Worm (Caenorhabditis elegans): ENCODE data around the gene pycr-1.

DNA sequence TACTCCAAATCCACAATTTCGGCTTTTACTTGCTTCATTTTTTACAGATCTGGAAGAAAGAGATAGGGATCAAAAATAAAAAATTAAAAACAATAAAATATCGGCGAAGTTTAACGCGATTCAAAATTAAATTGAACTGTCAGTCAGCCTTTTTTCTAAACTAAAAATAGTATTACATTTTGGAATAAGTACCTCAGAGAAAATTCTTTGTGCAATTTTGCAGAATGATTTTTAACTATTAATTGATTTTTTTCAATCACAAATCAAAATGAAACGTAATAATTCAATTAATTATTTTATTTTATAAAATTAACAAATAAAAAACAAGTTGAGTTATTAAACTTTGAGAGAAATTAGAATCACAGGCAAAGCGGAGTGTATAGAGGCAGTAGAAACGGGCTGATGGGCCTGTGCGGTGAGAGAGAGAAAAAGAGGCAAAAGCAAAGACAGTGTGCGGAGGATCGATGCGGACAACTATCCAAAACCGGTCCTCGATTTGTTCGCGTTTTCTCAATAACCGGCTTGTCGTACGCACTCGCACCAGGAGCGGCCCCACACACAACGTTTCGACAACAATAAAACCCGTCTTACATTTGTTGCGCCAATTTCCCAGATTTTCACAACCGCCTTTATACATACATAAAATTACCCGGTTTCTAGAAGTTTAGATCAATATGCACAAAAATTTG, 13.5 kb downstream of the pycr-1 start, which contains the start of gene F57G12.2:
- TF ChIP-seq ztf-26 (tag; optimal IDR thresholded peaks at IDR 0.05): no peak
- no peak for TF ChIP-seq ccch-3 (GFP tag; optimal IDR thresholded peaks at IDR 0.05)
- no peak for TF ChIP-seq attf-6 (GFP tag; IDR thresholded peaks at IDR 0.05)
- TF ChIP-seq cebp-2 (GFP tag; IDR thresholded peaks at IDR 0.05): no peak
- TF ChIP-seq hmg-1.2 (GFP tag; IDR thresholded peaks at IDR 0.05): no peak
